Worm (Caenorhabditis elegans) whole organism, late embryonic: ENCODE data around the gene srg-16.
"Not testable (repeated sequence)": the region's sequence is repeated elsewhere in the genome, so short reads cannot be mapped to it uniquely, and the experiment has no call there.

Experiments
- K02D7.2 ChIP-seq: sonication (generic microtip); optimal IDR thresholded peaks from 2 replicates; lab custom pipeline; 2017; ENCODE audit warnings: mild to moderate bottlenecking, missing genetic modification characterization, missing compliant biosample characterization
- K09A11.1 ChIP-seq: sonication (generic microtip); optimal IDR thresholded peaks from 2 replicates; lab custom pipeline; 2017; ENCODE audit warnings: antibody characterized with exemption, mild to moderate bottlenecking, missing genetic modification characterization, missing compliant biosample characterization; ENCODE audit not compliant: insufficient read depth
- T23F11.4 ChIP-seq: fragments of 200-800 bp; sonication (Bioruptor generic); optimal IDR thresholded peaks from 2 replicates; lab custom pipeline; 2018; ENCODE audit warnings: mild to moderate bottlenecking, missing genetic modification characterization, missing compliant biosample characterization
- ama-1 ChIP-seq: fragments of 150-350 bp; optimal IDR thresholded peaks from 2 replicates; lab custom pipeline; 2014
- ceh-14 ChIP-seq: sonication (generic microtip); optimal IDR thresholded peaks from 2 replicates; lab custom pipeline; 2016; ENCODE audit warnings: missing genotype, missing genetic modification characterization, missing compliant biosample characterization
- ceh-19 ChIP-seq: fragments of 200-800 bp; sonication (Bioruptor generic); optimal IDR thresholded peaks from 2 replicates; lab custom pipeline; 2018; ENCODE audit warnings: mild to moderate bottlenecking, missing genetic modification characterization, missing compliant biosample characterization
- ceh-2 ChIP-seq: sonication (generic microtip); optimal IDR thresholded peaks from 2 replicates; lab custom pipeline; 2016; ENCODE audit warnings: missing genotype, missing genetic modification characterization, missing compliant biosample characterization
- che-1 ChIP-seq: sonication (generic microtip); optimal IDR thresholded peaks from 2 replicates; lab custom pipeline; 2016; ENCODE audit warnings: mild to moderate bottlenecking, missing genetic modification characterization, missing compliant biosample characterization
- dve-1 ChIP-seq: sonication (generic microtip); optimal IDR thresholded peaks from 2 replicates; lab custom pipeline; 2017; ENCODE audit warnings: antibody characterized with exemption, mild to moderate bottlenecking, missing genetic modification characterization, missing compliant biosample characterization
- elt-4 ChIP-seq: sonication (generic microtip); optimal IDR thresholded peaks from 2 replicates; lab custom pipeline; 2016; ENCODE audit warnings: missing genetic modification characterization, missing compliant biosample characterization
- ets-4 ChIP-seq: sonication (generic microtip); optimal IDR thresholded peaks from 2 replicates; lab custom pipeline; 2016; ENCODE audit warnings: missing genetic modification characterization, missing compliant biosample characterization
- eyg-1 ChIP-seq: sonication (generic microtip); optimal IDR thresholded peaks from 2 replicates; lab custom pipeline; 2016; ENCODE audit warnings: missing genotype, missing genetic modification characterization, missing compliant biosample characterization
- gmeb-2 ChIP-seq: sonication (generic microtip); optimal IDR thresholded peaks from 2 replicates; lab custom pipeline; 2016; ENCODE audit warnings: missing genetic modification characterization, inconsistent platforms, missing compliant biosample characterization
- lim-6 ChIP-seq: sonication (generic microtip); optimal IDR thresholded peaks from 2 replicates; lab custom pipeline; 2016; ENCODE audit warnings: missing genetic modification characterization, missing compliant biosample characterization
- madf-2 ChIP-seq: sonication (generic microtip); optimal IDR thresholded peaks from 2 replicates; lab custom pipeline; 2017; ENCODE audit warnings: missing genetic modification characterization, missing compliant biosample characterization
- mec-3 ChIP-seq: sonication (generic microtip); optimal IDR thresholded peaks from 2 replicates; lab custom pipeline; 2016; ENCODE audit warnings: borderline replicate concordance, missing genetic modification characterization, missing compliant biosample characterization
- nfya-1 ChIP-seq: sonication (generic microtip); optimal IDR thresholded peaks from 2 replicates; lab custom pipeline; 2017; ENCODE audit warnings: missing genetic modification characterization, mild to moderate bottlenecking, missing compliant biosample characterization, antibody characterized with exemption, moderate library complexity
- nhr-232 ChIP-seq: sonication (generic microtip); optimal IDR thresholded peaks from 2 replicates; lab custom pipeline; 2016; ENCODE audit warnings: missing genetic modification characterization, missing compliant biosample characterization
- odd-2 ChIP-seq: sonication (generic microtip); optimal IDR thresholded peaks from 2 replicates; lab custom pipeline; 2017; ENCODE audit warnings: antibody characterized with exemption, mild to moderate bottlenecking, missing genetic modification characterization, missing compliant biosample characterization
- pha-4 ChIP-seq: fragments of 150-350 bp; optimal IDR thresholded peaks from 2 replicates; lab custom pipeline; 2018; ENCODE audit warnings: missing biosample characterization, missing genetic modification reagents, missing genetic modification characterization
- pqm-1 ChIP-seq: sonication (generic microtip); optimal IDR thresholded peaks from 2 replicates; lab custom pipeline; 2016; ENCODE audit warnings: missing genetic modification characterization, missing compliant biosample characterization
- ref-2 ChIP-seq: sonication (generic microtip); optimal IDR thresholded peaks from 2 replicates; lab custom pipeline; 2016; ENCODE audit warnings: missing genetic modification characterization, missing compliant biosample characterization
- sox-4 ChIP-seq: sonication (generic microtip); optimal IDR thresholded peaks from 2 replicates; lab custom pipeline; 2017; ENCODE audit warnings: mild to moderate bottlenecking, missing genetic modification characterization, inconsistent platforms, missing compliant biosample characterization
- syd-9 ChIP-seq: sonication (generic microtip); optimal IDR thresholded peaks from 2 replicates; lab custom pipeline; 2016; ENCODE audit warnings: mild to moderate bottlenecking, missing genetic modification characterization, moderate library complexity, missing compliant biosample characterization
- tbx-2 ChIP-seq: sonication (generic microtip); optimal IDR thresholded peaks from 2 replicates; lab custom pipeline; 2016; ENCODE audit warnings: missing genetic modification characterization, missing compliant biosample characterization
- ttx-3 ChIP-seq: sonication (generic microtip); optimal IDR thresholded peaks from 2 replicates; lab custom pipeline; 2016; ENCODE audit warnings: missing genetic modification reagents, missing genetic modification characterization, missing compliant biosample characterization
- unc-3 ChIP-seq, 2 experiments: fragments of 200-800 bp in 1 of 2; sonication (Bioruptor generic) in 1 of 2; sonication (generic microtip) in 1 of 2; conservative IDR thresholded peaks in 1 of 2; optimal IDR thresholded peaks in 1 of 2; 2 replicates each; pipeline versions ENCODE4 v1.3.6 to Lab custom; 2016 to 2022; ENCODE audit warnings: missing compliant biosample characterization in 2 of 2, missing genetic modification characterization in 2 of 2, missing genetic modification reagents in 1 of 2
- unc-42 ChIP-seq: sonication (generic microtip); optimal IDR thresholded peaks from 2 replicates; lab custom pipeline; 2016; ENCODE audit warnings: missing genotype, missing genetic modification characterization, missing compliant biosample characterization

srg-16 gene

ce11 chrII:12436717-12437116 lies 30.2 kb upstream of the srg-16 start:
- TF ChIP-seq ceh-2 (no peak), ama-1 (lab: Kevin White, UChicago) (no peak), dve-1 (tag; lab: Kevin White, UChicago) (peak; percentile 70), ets-4 (no peak), gmeb-2 (tag; lab: Kevin White, UChicago) (no peak)

DNA sequence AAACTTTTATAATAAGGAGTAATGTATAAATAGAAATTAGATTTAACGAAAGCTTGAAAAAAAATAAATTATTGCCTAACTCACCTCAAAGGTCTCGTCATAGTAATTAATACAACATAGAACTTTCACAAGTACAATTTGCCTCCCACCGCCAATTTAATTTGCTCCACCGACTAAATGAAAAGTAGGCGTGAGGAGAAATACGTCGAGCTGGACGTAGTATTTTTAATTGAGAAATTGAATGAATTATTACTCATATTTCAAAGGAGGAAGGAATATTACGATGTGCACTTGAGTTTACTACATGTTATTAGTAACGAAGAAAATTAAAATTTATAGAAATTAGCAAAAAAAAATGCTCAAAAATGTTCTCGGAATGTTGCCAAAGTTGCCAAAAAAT lies 28.5 kb upstream of the srg-16 start, which contains the start of gene Y57A10C.9:
Gene Y57A10C.9 (minus strand): TSS at position 101 of the 400 bp plus-strand sequence.
- no peak for TF ChIP-seq unc-42 (tag; lab: Kevin White, UChicago)
- TF ChIP-seq odd-2 (tag; lab: Kevin White, UChicago) = no peak
- TF ChIP-seq ceh-14 = peak; percentile 39
- TF ChIP-seq eyg-1 = no peak
- no peak for TF ChIP-seq nfya-1 (tag; lab: Kevin White, UChicago)
- TF ChIP-seq K02D7.2 (tag; lab: Kevin White, UChicago) = no peak
- no peak for TF ChIP-seq ets-4
- no peak for TF ChIP-seq ttx-3 (tag; lab: Kevin White, UChicago)
- TF ChIP-seq, all 69 proteins: peak for 1

DNA sequence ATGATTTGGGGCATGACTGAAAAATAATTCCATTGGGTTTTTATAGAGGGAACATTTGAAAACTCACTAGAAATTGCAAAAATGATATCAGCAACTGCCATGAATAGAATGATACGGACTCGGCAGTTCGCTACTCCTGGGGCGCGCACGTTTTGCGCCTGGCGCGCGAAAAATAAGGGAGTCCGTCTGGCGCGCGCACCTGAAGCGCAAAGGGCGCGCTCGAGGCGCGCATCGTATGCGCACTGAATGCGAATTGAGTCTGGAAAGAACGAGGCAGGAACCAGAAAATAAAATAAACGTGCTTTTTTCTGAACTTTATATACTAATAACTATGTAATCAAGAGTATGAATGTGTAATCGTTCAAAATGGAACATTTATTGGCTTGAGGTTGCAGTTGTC lies 25.8 kb upstream of the srg-16 start, which contains the start of gene Y57A10C.10:
Gene Y57A10C.10 (minus strand): TSS at position 101 of the 400 bp plus-strand sequence.
- not testable (repeated sequence) for TF ChIP-seq sox-4 (tag; lab: Kevin White, UChicago); unc-3 (GFP tag; conservative IDR thresholded peaks at IDR 0.05; lab: Robert Waterston, UW); unc-3 (tag; optimal IDR thresholded peaks at IDR 0.05; lab: Kevin White, UChicago); ceh-19 (GFP tag; lab: Kevin White, UChicago)
- TF ChIP-seq, all 69 proteins: peak for 0; not testable (repeated sequence) for 69

- TF ChIP-seq pha-4 (tag; lab: Kevin White, UChicago) (no peak), madf-2 (no peak), syd-9 (no peak), sox-4 (tag; lab: Kevin White, UChicago) (no peak), che-1 (tag; lab: Kevin White, UChicago) (no peak), pqm-1 (tag; lab: Kevin White, UChicago) (no peak)
These were observed 22.1 kb upstream of the srg-16 start, which contains the start of the genes W05H5.1 and pitr-6 for ce11 chrII:12444679-12445376. W05H5.1 (minus strand) TSS chrII:12444779. pitr-6 (plus strand) TSS chrII:12445326.

- TF ChIP-seq nfya-1 (tag; lab: Kevin White, UChicago) = no peak
- no peak for TF ChIP-seq ref-2 (tag; lab: Kevin White, UChicago)
- no peak for TF ChIP-seq tbx-2 (tag; lab: Kevin White, UChicago)
- no peak for TF ChIP-seq unc-42 (tag; lab: Kevin White, UChicago)
- no peak for TF ChIP-seq K09A11.1 (tag; lab: Kevin White, UChicago)
- no peak for TF ChIP-seq syd-9
- no peak for TF ChIP-seq T23F11.4 (GFP tag; lab: Kevin White, UChicago)
- no peak for TF ChIP-seq K02D7.2 (tag; lab: Kevin White, UChicago)
- TF ChIP-seq elt-4 (tag; lab: Kevin White, UChicago) = no peak
- no peak for TF ChIP-seq nhr-232
- no peak for TF ChIP-seq ceh-14
- no peak for TF ChIP-seq ceh-2
These were observed 18.7 kb upstream of the srg-16 start, which contains the start of gene srh-27 for ce11 chrII:12448241-12448640. srh-27 (plus strand) TSS chrII:12448541.

- TF ChIP-seq mec-3 (tag; lab: Kevin White, UChicago) = no peak
- no peak for TF ChIP-seq lim-6 (tag; lab: Kevin White, UChicago)
These were observed 17.1 kb upstream of the srg-16 start, which contains the start of gene sre-34 for ce11 chrII:12449849-12450248. sre-34 (plus strand) TSS chrII:12450149.
